Worm (Caenorhabditis elegans): Measurements from ENCODE around the gene nrf-6.

ce11 chrII:8016167-8016566, 16.3 kb downstream of the nrf-6 start:
- no peak for TF ChIP-seq ztf-29 (GFP tag; IDR thresholded peaks at IDR 0.05)
- no peak for TF ChIP-seq med-1 (GFP tag; optimal IDR thresholded peaks at IDR 0.05; ENCODE audit: insufficient read depth)
- TF ChIP-seq klf-2 (GFP tag; conservative IDR thresholded peaks at IDR 0.05), result no peak
- TF ChIP-seq T22C8.4 (GFP tag; IDR thresholded peaks at IDR 0.05), result no peak
- no peak for TF ChIP-seq ref-1 (GFP tag; conservative IDR thresholded peaks at IDR 0.05)
- TF ChIP-seq ztf-23 (GFP tag; IDR thresholded peaks at IDR 0.05), result no peak
- TF ChIP-seq tab-1 (GFP tag; IDR thresholded peaks at IDR 0.05), result no peak
- no peak for TF ChIP-seq cog-1 (tag; optimal IDR thresholded peaks at IDR 0.05)
